Fruit fly (Drosophila melanogaster) whole organism, wandering third instar larva: ENCODE results near the gene SkpD.

Experiments
- CG9705 ChIP-seq: fragments of 200-800 bp; sonication (Bioruptor generic); optimal IDR thresholded peaks from 2 replicates; lab custom pipeline; 2018; ENCODE audit warnings: missing biosample characterization, mild to moderate bottlenecking, missing genetic modification characterization
- Dfd ChIP-seq: fragments of >200 bp; optimal IDR thresholded peaks from 2 replicates; lab custom pipeline; 2017; ENCODE audit warnings: missing biosample characterization, missing genetic modification characterization
- foxo ChIP-seq, 2 experiments: fragments of 200-800 bp; sonication (Bioruptor generic); optimal IDR thresholded peaks; 2 replicates in 1 of 2; 3 replicates in 1 of 2; lab custom pipeline; 2016 to 2017; ENCODE audit warnings: missing biosample characterization in 2 of 2, missing genetic modification characterization in 2 of 2
- fru ChIP-seq: fragments of 200-800 bp; sonication (Bioruptor generic); optimal IDR thresholded peaks from 3 replicates; lab custom pipeline; 2016; ENCODE audit warnings: missing biosample characterization, mild to moderate bottlenecking, missing genetic modification characterization
- usp ChIP-seq: fragments of >200 bp; optimal IDR thresholded peaks from 2 replicates; lab custom pipeline; 2017; ENCODE audit warnings: missing biosample characterization, missing genetic modification characterization

dm6 chrX:19850503-19851094 lies 38.1 kb downstream of the SkpD start:
- TF ChIP-seq CG9705 (GFP tag; lab: Kevin White, UChicago) (no peak), Dfd (GFP tag; lab: Kevin White, UChicago) (no peak), foxo (GFP tag; optimal IDR thresholded peaks at IDR 0.05; lab: Kevin White, UChicago) (peak in 1 of 2 experiments; percentile 80), fru (GFP tag; lab: Kevin White, UChicago) (peak; percentile 76), usp (GFP tag; lab: Kevin White, UChicago) (no peak)
